Worm (Caenorhabditis elegans): ENCODE measurements around the gene gst-22.

Gene gst-22

ce11 chrV:16192114-16192513, 40.0 kb downstream of the gst-22 start, which contains the start of gene srh-279:
Gene srh-279 (plus strand): TSS chrV:16192414.
- TF ChIP-seq hlh-26 (GFP tag; conservative IDR thresholded peaks at IDR 0.05): no peak
- TF ChIP-seq F57A8.1 (GFP tag; optimal IDR thresholded peaks at IDR 0.05): no peak
- TF ChIP-seq madf-8 (GFP tag; conservative IDR thresholded peaks at IDR 0.05): no peak
- no peak for TF ChIP-seq cebp-2 (GFP tag; IDR thresholded peaks at IDR 0.05)
- TF ChIP-seq Y67H2A.10 (GFP tag; conservative IDR thresholded peaks at IDR 0.05): no peak
- no peak for TF ChIP-seq zfh-2 (GFP tag; conservative IDR thresholded peaks at IDR 0.05)
- TF ChIP-seq hsf-1 (GFP tag; IDR thresholded peaks at IDR 0.05): no peak
- no peak for TF ChIP-seq ceh-40 (GFP tag; IDR thresholded peaks at IDR 0.05)
- no peak for TF ChIP-seq him-1 (tag; optimal IDR thresholded peaks at IDR 0.05)
- no peak for TF ChIP-seq somi-1 (GFP tag; optimal IDR thresholded peaks at IDR 0.05)
- no peak for TF ChIP-seq lsl-1 (GFP tag; optimal IDR thresholded peaks at IDR 0.05)
- no peak for TF ChIP-seq aptf-2 (GFP tag; conservative IDR thresholded peaks at IDR 0.05)
- no peak for TF ChIP-seq nfya-1 (tag; optimal IDR thresholded peaks at IDR 0.05; ENCODE audit: borderline replicate concordance, insufficient read depth)
- no peak for TF ChIP-seq T07F8.4 (tag; optimal IDR thresholded peaks at IDR 0.05)
- no peak for TF ChIP-seq madf-6 (GFP tag; IDR thresholded peaks at IDR 0.05)

- no peak for TF ChIP-seq let-607 (tag; optimal IDR thresholded peaks at IDR 0.05)
- no peak for TF ChIP-seq ama-1 (optimal IDR thresholded peaks at IDR 0.05)
- no peak for TF ChIP-seq ama-1 (GFP tag; optimal IDR thresholded peaks at IDR 0.05)
- TF ChIP-seq B0336.3 (GFP tag; IDR thresholded peaks at IDR 0.05): no peak
- no peak for TF ChIP-seq D2030.7 (GFP tag; IDR thresholded peaks at IDR 0.05)
- TF ChIP-seq lir-1 (GFP tag; conservative IDR thresholded peaks at IDR 0.05): no peak
- no peak for TF ChIP-seq zim-3 (tag; optimal IDR thresholded peaks at IDR 0.05)
These were observed 41.6 kb downstream of the gst-22 start, which contains the start of gene srh-281 for ce11 chrV:16190485-16190884. Gene srh-281 (plus strand): TSS chrV:16190785.

ce11 chrV:16183357-16183756, 48.7 kb downstream of the gst-22 start, which contains the start of gene srz-14:
Gene srz-14 (plus strand): TSS chrV:16183657.
- TF ChIP-seq him-1 (tag; optimal IDR thresholded peaks at IDR 0.05): no peak
- no peak for TF ChIP-seq B0261.1 (tag; optimal IDR thresholded peaks at IDR 0.05)
- TF ChIP-seq lin-54 (GFP tag; optimal IDR thresholded peaks at IDR 0.05): no peak
- TF ChIP-seq F33H1.4 (GFP tag; IDR thresholded peaks at IDR 0.05): no peak
- TF ChIP-seq ztf-18 (tag; optimal IDR thresholded peaks at IDR 0.05): no peak
- no peak for TF ChIP-seq F57C9.4 (tag; optimal IDR thresholded peaks at IDR 0.05)
- TF ChIP-seq ztf-6 (GFP tag; IDR thresholded peaks at IDR 0.05): no peak
- TF ChIP-seq attf-5 (GFP tag; optimal IDR thresholded peaks at IDR 0.05): no peak
- no peak for TF ChIP-seq rpc-1 (optimal IDR thresholded peaks at IDR 0.05)
- TF ChIP-seq rpc-1 (tag; optimal IDR thresholded peaks at IDR 0.05): no peak
- TF ChIP-seq F49E8.2 (tag; optimal IDR thresholded peaks at IDR 0.05; ENCODE audit: insufficient read depth): no peak
- no peak for TF ChIP-seq let-607 (tag; optimal IDR thresholded peaks at IDR 0.05)
- no peak for TF ChIP-seq unc-62 (GFP tag; optimal IDR thresholded peaks at IDR 0.05)
- no peak for TF ChIP-seq madf-10 (tag; optimal IDR thresholded peaks at IDR 0.05)
- no peak for TF ChIP-seq rec-8 (tag; optimal IDR thresholded peaks at IDR 0.05)
- TF ChIP-seq ztf-3 (GFP tag; optimal IDR thresholded peaks at IDR 0.05): no peak
- no peak for TF ChIP-seq egl-18 (GFP tag; IDR thresholded peaks at IDR 0.05)
- no peak for TF ChIP-seq mxl-1 (tag; optimal IDR thresholded peaks at IDR 0.05)

All from whole organism, young adult.